Fruit fly (Drosophila melanogaster) whole organism, embryonic: ENCODE measurements around the gene CG2691.

Experiments used
- Abd-B ChIP-seq: fragments of 200-800 bp; sonication (Bioruptor generic); optimal IDR thresholded peaks from 2 replicates; lab custom pipeline; 2018; ENCODE audit warnings: missing biosample characterization, mild to moderate bottlenecking, missing genetic modification characterization, moderate library complexity
- CG1024 ChIP-seq: fragments of 200-800 bp; sonication (Bioruptor generic); IDR thresholded peaks from 2 replicates; pipeline ENCODE4 v1.3.6; 2022; ENCODE audit warnings: missing biosample characterization, missing genetic modification characterization
- CG10267 ChIP-seq: fragments of 200-800 bp; sonication (Bioruptor generic); optimal IDR thresholded peaks from 2 replicates; lab custom pipeline; 2018; ENCODE audit warnings: missing biosample characterization, mild to moderate bottlenecking, missing genetic modification characterization, moderate library complexity
- CG11093 ChIP-seq: fragments of 200-800 bp; sonication (Bioruptor generic); IDR thresholded peaks from 3 replicates; pipeline ENCODE4 v1.3.6; 2022; ENCODE audit warnings: missing biosample characterization, missing genetic modification characterization
- CG12236 ChIP-seq: fragments of 200-800 bp; sonication (Bioruptor generic); optimal IDR thresholded peaks from 2 replicates; lab custom pipeline; 2016; ENCODE audit warnings: missing biosample characterization, missing genetic modification characterization
- CG12942 ChIP-seq: fragments of 200-800 bp; sonication (Bioruptor generic); optimal IDR thresholded peaks from 3 replicates; lab custom pipeline; 2016; ENCODE audit warnings: missing biosample characterization, missing genetic modification characterization
- CG15601 ChIP-seq: fragments of 200-800 bp; sonication (Bioruptor generic); optimal IDR thresholded peaks from 3 replicates; lab custom pipeline; 2019; ENCODE audit warnings: missing biosample characterization, mild to moderate bottlenecking, missing genetic modification characterization, moderate library complexity
- CG17328 ChIP-seq: fragments of 200-800 bp; sonication (Bioruptor generic); IDR thresholded peaks from 2 replicates; pipeline ENCODE4 v1.3.6; 2022; ENCODE audit warnings: missing biosample characterization, missing genetic modification characterization
- CG17385 ChIP-seq: fragments of 200-800 bp; sonication (Bioruptor generic); optimal IDR thresholded peaks from 3 replicates; lab custom pipeline; 2018; ENCODE audit warnings: missing biosample characterization, mild to moderate bottlenecking, missing genetic modification characterization
- CG18011 ChIP-seq: fragments of 200-800 bp; sonication (Bioruptor generic); optimal IDR thresholded peaks from 2 replicates; lab custom pipeline; 2017; ENCODE audit warnings: missing biosample characterization, missing genetic modification characterization, mild to moderate bottlenecking, moderate library complexity, missing genotype
- CG2129 ChIP-seq: fragments of 200-800 bp; sonication (Bioruptor generic); IDR thresholded peaks from 2 replicates; pipeline ENCODE4 v1.3.6; 2022; ENCODE audit warnings: missing biosample characterization, missing genetic modification characterization; ENCODE audit not compliant: partially characterized antibody
- CG3065 ChIP-seq: fragments of 200-800 bp; sonication (Bioruptor generic); optimal IDR thresholded peaks from 2 replicates; lab custom pipeline; 2016; ENCODE audit warnings: missing biosample characterization, missing genetic modification characterization
- CG3163 ChIP-seq: fragments of 200-800 bp; sonication (Bioruptor generic); optimal IDR thresholded peaks from 3 replicates; lab custom pipeline; 2016; ENCODE audit warnings: missing biosample characterization, missing genetic modification characterization
- CG3847 ChIP-seq: fragments of 200-800 bp; sonication (Bioruptor generic); IDR thresholded peaks from 2 replicates; pipeline ENCODE4 v1.3.6; 2022; ENCODE audit warnings: missing biosample characterization, missing genetic modification characterization
- CG42726 ChIP-seq: fragments of 200-800 bp; sonication (Bioruptor generic); IDR thresholded peaks from 2 replicates; pipeline ENCODE4 v1.3.6; 2022; ENCODE audit warnings: missing biosample characterization, missing genetic modification characterization; ENCODE audit not compliant: partially characterized antibody
- CG5953 ChIP-seq: fragments of 200-800 bp; sonication (Bioruptor generic); IDR thresholded peaks from 2 replicates; pipeline ENCODE4 v1.3.6; 2022; ENCODE audit warnings: missing biosample characterization, missing genetic modification characterization
- CG6683 ChIP-seq: fragments of 200-800 bp; sonication (Bioruptor generic); optimal IDR thresholded peaks from 2 replicates; lab custom pipeline; 2017; ENCODE audit warnings: missing biosample characterization, mild to moderate bottlenecking, missing genetic modification characterization, missing genetic modification reagents
- CG6689 ChIP-seq: fragments of 200-800 bp; sonication (Bioruptor generic); IDR thresholded peaks from 2 replicates; pipeline ENCODE4 v1.3.6; 2022; ENCODE audit warnings: missing biosample characterization, missing genetic modification characterization
- Dll ChIP-seq: fragments of 200-800 bp; sonication (Bioruptor generic); IDR thresholded peaks from 4 replicates; pipeline ENCODE4 v1.3.6; 2022; ENCODE audit warnings: missing biosample characterization, missing genetic modification characterization; ENCODE audit not compliant: partially characterized antibody
- Doc2 ChIP-seq: fragments of 200-800 bp; sonication (Bioruptor generic); IDR thresholded peaks from 2 replicates; pipeline ENCODE4 v1.3.6; 2022; ENCODE audit warnings: missing biosample characterization, missing genetic modification characterization
- E2f2 ChIP-seq: fragments of 200-800 bp; sonication (Bioruptor generic); IDR thresholded peaks from 2 replicates; pipeline ENCODE4 v1.3.6; 2022; ENCODE audit warnings: missing biosample characterization, missing genetic modification characterization
- ERR ChIP-seq: fragments of 200-800 bp; sonication (Bioruptor generic); optimal IDR thresholded peaks from 2 replicates; lab custom pipeline; 2016; ENCODE audit warnings: missing biosample characterization, missing genetic modification characterization
- Eip74EF ChIP-seq, 2 experiments: fragments of 200-800 bp in 1 of 2; fragments of >200 bp in 1 of 2; sonication (Bioruptor generic) in 1 of 2; optimal IDR thresholded peaks; 2 replicates each; lab custom pipeline; 2017 to 2019; ENCODE audit warnings: missing biosample characterization in 2 of 2, missing genetic modification characterization in 2 of 2, mild to moderate bottlenecking in 1 of 2, moderate library complexity in 1 of 2
- HLH3B ChIP-seq: fragments of 200-800 bp; sonication (Bioruptor generic); IDR thresholded peaks from 2 replicates; pipeline ENCODE4 v1.3.6; 2022; ENCODE audit warnings: missing biosample characterization, missing genetic modification characterization
- HLH54F ChIP-seq: fragments of 200-800 bp; sonication (Bioruptor generic); optimal IDR thresholded peaks from 3 replicates; lab custom pipeline; 2016; ENCODE audit warnings: missing biosample characterization, missing genetic modification characterization
- Hand ChIP-seq: fragments of 200-800 bp; sonication (Bioruptor generic); optimal IDR thresholded peaks from 2 replicates; lab custom pipeline; 2017; ENCODE audit warnings: mild to moderate bottlenecking, missing biosample characterization, missing genetic modification reagents, missing genetic modification characterization
- Med ChIP-seq: fragments of 200-800 bp; sonication (Bioruptor generic); peaks from one replicate; lab custom pipeline; 2016; ENCODE audit warnings: missing biosample characterization, missing genetic modification characterization, mild to moderate bottlenecking, inconsistent platforms, moderate library complexity
- NC2β ChIP-seq: fragments of 200-800 bp; sonication (Bioruptor generic); optimal IDR thresholded peaks from 2 replicates; lab custom pipeline; 2016; ENCODE audit warnings: missing biosample characterization, missing genetic modification characterization
- Sin3A ChIP-seq: fragments of >200 bp; optimal IDR thresholded peaks from 2 replicates; lab custom pipeline; 2018
- Sox102F ChIP-seq: fragments of 200-800 bp; sonication (Bioruptor generic); optimal IDR thresholded peaks from 2 replicates; lab custom pipeline; 2018; ENCODE audit warnings: missing biosample characterization, mild to moderate bottlenecking, missing genetic modification characterization, moderate library complexity
- Spps ChIP-seq: fragments of 200-800 bp; sonication (Bioruptor generic); optimal IDR thresholded peaks from 2 replicates; lab custom pipeline; 2018; ENCODE audit warnings: missing biosample characterization, mild to moderate bottlenecking, missing genetic modification characterization
- Ssrp ChIP-seq: fragments of 200-800 bp; sonication (Bioruptor generic); optimal IDR thresholded peaks from 2 replicates; lab custom pipeline; 2018; ENCODE audit warnings: missing biosample characterization, mild to moderate bottlenecking, missing genetic modification characterization, moderate library complexity
- cad ChIP-seq: fragments of >200 bp; optimal IDR thresholded peaks from 2 replicates; lab custom pipeline; 2017; ENCODE audit warnings: missing biosample characterization, missing genetic modification characterization
- chif ChIP-seq, 2 experiments: fragments of 200-800 bp; sonication (Bioruptor generic); optimal IDR thresholded peaks; 3 replicates each; lab custom pipeline; 2016; ENCODE audit warnings: missing biosample characterization in 2 of 2, missing genetic modification characterization in 2 of 2
- croc ChIP-seq: fragments of 200-800 bp; sonication (Bioruptor generic); conservative IDR thresholded peaks from 3 replicates; pipeline ENCODE4 v1.3.6; 2022; ENCODE audit warnings: missing biosample characterization, missing genetic modification characterization
- dmrt11E ChIP-seq: fragments of 200-800 bp; sonication (Bioruptor generic); optimal IDR thresholded peaks from 3 replicates; lab custom pipeline; 2018; ENCODE audit warnings: missing biosample characterization, mild to moderate bottlenecking, missing genetic modification characterization, moderate library complexity
- fd64A ChIP-seq: fragments of 200-800 bp; sonication (Bioruptor generic); optimal IDR thresholded peaks from 3 replicates; lab custom pipeline; 2018; ENCODE audit warnings: missing biosample characterization, mild to moderate bottlenecking, missing genetic modification characterization
- hth ChIP-seq: fragments of >200 bp; optimal IDR thresholded peaks from 2 replicates; lab custom pipeline; 2017; ENCODE audit warnings: inconsistent platforms
- pnt ChIP-seq: fragments of 200-800 bp; sonication (Bioruptor generic); optimal IDR thresholded peaks from 3 replicates; lab custom pipeline; 2016; ENCODE audit warnings: missing biosample characterization, missing genetic modification characterization
- pzg ChIP-seq: fragments of 200-800 bp; sonication (Bioruptor generic); optimal IDR thresholded peaks from 3 replicates; lab custom pipeline; 2018; ENCODE audit warnings: missing biosample characterization, mild to moderate bottlenecking, missing genetic modification characterization, moderate library complexity
- repo ChIP-seq: fragments of 200-800 bp; sonication (Bioruptor generic); optimal IDR thresholded peaks from 2 replicates; lab custom pipeline; 2016; ENCODE audit warnings: missing biosample characterization, missing genetic modification characterization
- salm ChIP-seq: fragments of 200-800 bp; sonication (Bioruptor generic); optimal IDR thresholded peaks from 2 replicates; lab custom pipeline; 2018; ENCODE audit warnings: missing biosample characterization, mild to moderate bottlenecking, missing genetic modification characterization
- sc ChIP-seq, 3 experiments: fragments of >200 bp in 2 of 3; fragments of 200-800 bp in 1 of 3; sonication (Bioruptor generic) in 1 of 3; optimal IDR thresholded peaks; 2 replicates in 2 of 3; 3 replicates in 1 of 3; lab custom pipeline; 2017; ENCODE audit warnings: mild to moderate bottlenecking in 1 of 3, missing biosample characterization in 1 of 3, missing genetic modification characterization in 1 of 3, missing genetic modification reagents in 1 of 3
- sim ChIP-seq: fragments of 200-800 bp; sonication (Bioruptor generic); IDR thresholded peaks from 2 replicates; pipeline ENCODE4 v1.3.6; 2022; ENCODE audit warnings: missing biosample characterization, missing genetic modification characterization
- stc ChIP-seq: fragments of 200-800 bp; sonication (Bioruptor generic); IDR thresholded peaks from 2 replicates; pipeline ENCODE4 v1.3.6; 2022; ENCODE audit warnings: missing biosample characterization, missing genetic modification characterization
- tap ChIP-seq: fragments of 200-800 bp; optimal IDR thresholded peaks from 3 replicates; lab custom pipeline; 2019; ENCODE audit warnings: missing biosample characterization, mild to moderate bottlenecking, missing genetic modification characterization, moderate library complexity
- tio ChIP-seq: fragments of 200-800 bp; sonication (Bioruptor generic); optimal IDR thresholded peaks from 2 replicates; lab custom pipeline; 2017; ENCODE audit warnings: missing biosample characterization, missing genetic modification characterization, inconsistent platforms
- tna ChIP-seq: fragments of 200-800 bp; sonication (Bioruptor generic); IDR thresholded peaks from 2 replicates; pipeline ENCODE4 v1.3.6; 2022; ENCODE audit warnings: missing biosample characterization, missing genetic modification characterization; ENCODE audit not compliant: partially characterized antibody
- wdn ChIP-seq: fragments of 200-800 bp; sonication (Bioruptor generic); IDR thresholded peaks from 2 replicates; pipeline ENCODE4 v1.3.6; 2022; ENCODE audit warnings: missing biosample characterization, missing genetic modification characterization
- z ChIP-seq: fragments of 200-800 bp; sonication (Bioruptor generic); IDR thresholded peaks from 3 replicates; pipeline ENCODE4 v1.3.6; 2022; ENCODE audit warnings: missing biosample characterization, missing genetic modification characterization
- zfh1 ChIP-seq: fragments of 200-800 bp; sonication (Bioruptor generic); IDR thresholded peaks from 3 replicates; pipeline ENCODE4 v1.3.6; 2022; ENCODE audit warnings: missing biosample characterization, missing genetic modification characterization

The CG2691 gene

dm6 chrX:13643961-13644360 lies 19.8 kb upstream of the CG2691 start (continued):
- no peak for TF ChIP-seq CG42726 (GFP tag; lab: Robert Waterston, UW)
- peak; percentile 37 for TF ChIP-seq Ssrp (tag; lab: Kevin White, UChicago)
- no peak for TF ChIP-seq CG3065 (GFP tag; lab: Kevin White, UChicago)
- no peak for TF ChIP-seq pzg
- peak in 1 of 2 experiments; percentile 51 for TF ChIP-seq chif (GFP tag; optimal IDR thresholded peaks at IDR 0.05; lab: Kevin White, UChicago)
- TF ChIP-seq zfh1 (GFP tag; lab: Robert Waterston, UW), result peak; percentile 70; the same call in 2 of the 3 replicates
- peak; percentile 46 for TF ChIP-seq pnt (GFP tag; lab: Kevin White, UChicago)
- TF ChIP-seq tap (tag; lab: Kevin White, UChicago), result peak; percentile 10
- 0 out of 2 replicates have a peak, but pooled peaks have one; percentile 27 for TF ChIP-seq CG17328
- TF ChIP-seq Hand (GFP tag; lab: Kevin White, UChicago), result no peak
- no peak for TF ChIP-seq CG12236 (GFP tag; lab: Kevin White, UChicago)
- TF ChIP-seq Doc2 (GFP tag; lab: Robert Waterston, UW), result no peak
- TF ChIP-seq HLH3B (GFP tag; lab: Robert Waterston, UW), result peak; percentile 54
- no peak for TF ChIP-seq Sin3A (lab: Kevin White, UChicago)
- no peak for TF ChIP-seq wdn (GFP tag; lab: Robert Waterston, UW)
- TF ChIP-seq Dll, result no peak
- no peak for TF ChIP-seq cad (GFP tag; lab: Kevin White, UChicago)
- TF ChIP-seq sc (optimal IDR thresholded peaks at IDR 0.05; lab: Kevin White, UChicago), result no peak
- TF ChIP-seq sc (GFP tag; optimal IDR thresholded peaks at IDR 0.05; lab: Kevin White, UChicago), result no peak
- peak; percentile 13 for TF ChIP-seq CG15601 (tag; lab: Kevin White, UChicago)
- TF ChIP-seq repo (GFP tag; lab: Kevin White, UChicago), result no peak
- TF ChIP-seq CG6689 (GFP tag; lab: Robert Waterston, UW), result peak; percentile 71
- TF ChIP-seq HLH54F (GFP tag; lab: Kevin White, UChicago), result peak; percentile 11
- no peak for TF ChIP-seq z (GFP tag; lab: Robert Waterston, UW)
- TF ChIP-seq tna, result no peak
- peak; percentile 61; the same call in 1 of the 2 replicates for TF ChIP-seq sim
- TF ChIP-seq CG5953 (GFP tag; lab: Robert Waterston, UW), result 0 out of 2 replicates have a peak, but pooled peaks have one; percentile 24
- no peak for TF ChIP-seq NC2β (GFP tag; lab: Kevin White, UChicago)
- no peak for TF ChIP-seq ERR (GFP tag; lab: Kevin White, UChicago)
- TF ChIP-seq CG12942 (GFP tag; lab: Kevin White, UChicago), result peak; percentile 11
- TF ChIP-seq Med, result peak; percentile 87
- no peak for TF ChIP-seq tio (GFP tag; lab: Kevin White, UChicago)
- TF ChIP-seq CG17385 (GFP tag; lab: Kevin White, UChicago), result peak; percentile 14
- TF ChIP-seq CG11093 (GFP tag; lab: Robert Waterston, UW), result no peak
- TF ChIP-seq Spps (tag; lab: Kevin White, UChicago), result peak; percentile 21
- TF ChIP-seq croc (GFP tag; lab: Robert Waterston, UW), result no peak; the same call in 2 of the 3 replicates
- no peak for TF ChIP-seq CG3847 (GFP tag; lab: Robert Waterston, UW)
- no peak for TF ChIP-seq hth (lab: Kevin White, UChicago)
- TF ChIP-seq fd64A, result no peak
- no peak for TF ChIP-seq CG2129 (GFP tag; lab: Robert Waterston, UW)
- peak; percentile 63 for TF ChIP-seq Sox102F
- no peak for TF ChIP-seq CG18011 (GFP tag; lab: Kevin White, UChicago)
- TF ChIP-seq CG3163 (GFP tag; lab: Kevin White, UChicago), result no peak
- TF ChIP-seq CG10267 (tag; lab: Kevin White, UChicago), result peak; percentile 46
- peak; percentile 24; the same call in 1 of the 2 replicates for TF ChIP-seq E2f2 (GFP tag; lab: Robert Waterston, UW)
- TF ChIP-seq dmrt11E, result peak; percentile 32
- no peak for TF ChIP-seq Abd-B
- TF ChIP-seq salm (tag; lab: Kevin White, UChicago), result no peak
- TF ChIP-seq stc (GFP tag; lab: Robert Waterston, UW), result 0 out of 2 replicates have a peak, but pooled peaks have one; percentile 43
- TF ChIP-seq Eip74EF (GFP tag; optimal IDR thresholded peaks at IDR 0.05; lab: Kevin White, UChicago), result no peak
- no peak for TF ChIP-seq CG6683
- TF ChIP-seq CG1024 (GFP tag; lab: Robert Waterston, UW), result peak; percentile 75
